Worm (Caenorhabditis elegans) whole organism, L4 larva: ENCODE measurements around the gene smrd-1.
"Not testable (repeated sequence)": the region's sequence is repeated elsewhere in the genome, so short reads cannot be mapped to it uniquely, and the experiment has no call there.

Experiments
- D1046.2 ChIP-seq: fragments of 200-800 bp; sonication (Bioruptor generic); IDR thresholded peaks from 2 replicates; pipeline ENCODE4 v1.3.6; 2022; ENCODE audit warnings: missing genetic modification characterization, missing compliant biosample characterization
- F10B5.3 ChIP-seq: sonication (generic microtip); optimal IDR thresholded peaks from 2 replicates; lab custom pipeline; 2016; ENCODE audit warnings: mild to moderate bottlenecking, missing genetic modification characterization, missing compliant biosample characterization
- Y5F2A.4 ChIP-seq: fragments of 200-800 bp; sonication (Bioruptor generic); optimal IDR thresholded peaks from 2 replicates; lab custom pipeline; 2018; ENCODE audit warnings: mild to moderate bottlenecking, missing genetic modification characterization, missing compliant biosample characterization
- ZK546.5 ChIP-seq, 2 experiments: sonication (generic microtip); optimal IDR thresholded peaks; 2 replicates each; lab custom pipeline; 2017; ENCODE audit warnings: missing biosample characterization in 2 of 2, missing genetic modification characterization in 2 of 2
- aha-1 ChIP-seq: fragments of 150-350 bp; peaks from one replicate; lab custom pipeline; 2014; ENCODE audit warnings: missing biosample characterization, missing genetic modification characterization
- attf-4 ChIP-seq: sonication (generic microtip); optimal IDR thresholded peaks from 3 replicates; lab custom pipeline; 2017; ENCODE audit warnings: missing biosample characterization, missing genetic modification characterization
- ceh-20 ChIP-seq: fragments of 200-800 bp; sonication (Bioruptor generic); IDR thresholded peaks from 2 replicates; pipeline ENCODE4 v1.3.6; 2022; ENCODE audit warnings: missing genetic modification reagents, missing genetic modification characterization, missing compliant biosample characterization
- ceh-28 ChIP-seq: fragments of 150-350 bp; optimal IDR thresholded peaks from 2 replicates; lab custom pipeline; 2014; ENCODE audit warnings: missing biosample characterization, missing genetic modification reagents, missing genetic modification characterization
- ceh-32 ChIP-seq: sonication (generic microtip); optimal IDR thresholded peaks from 2 replicates; lab custom pipeline; 2016; ENCODE audit warnings: mild to moderate bottlenecking, missing genetic modification characterization, missing compliant biosample characterization; ENCODE audit not compliant: poor library complexity
- ceh-44 ChIP-seq: fragments of 200-800 bp; sonication (Bioruptor generic); IDR thresholded peaks from 2 replicates; pipeline ENCODE4 v1.3.6; 2022; ENCODE audit warnings: missing genetic modification reagents, missing genetic modification characterization, missing compliant biosample characterization
- daf-16 ChIP-seq, 3 experiments: sonication (generic microtip); optimal IDR thresholded peaks; 2 replicates each; lab custom pipeline; 2016 to 2017; ENCODE audit warnings: missing genetic modification characterization in 3 of 3, missing genetic modification reagents in 3 of 3, mild to moderate bottlenecking in 2 of 3, missing compliant biosample characterization in 2 of 3, missing biosample characterization in 1 of 3, moderate library complexity in 1 of 3
- dmd-9 ChIP-seq: fragments of 200-800 bp; sonication (Bioruptor generic); IDR thresholded peaks from 2 replicates; pipeline ENCODE4 v1.3.6; 2022; ENCODE audit warnings: missing genetic modification reagents, missing genetic modification characterization, missing compliant biosample characterization
- dpl-1 ChIP-seq: fragments of 150-350 bp; optimal IDR thresholded peaks from 2 replicates; lab custom pipeline; 2014; ENCODE audit warnings: missing biosample characterization, missing genetic modification reagents, missing genetic modification characterization
- dve-1 ChIP-seq: sonication (generic microtip); optimal IDR thresholded peaks from 2 replicates; lab custom pipeline; 2017; ENCODE audit warnings: antibody characterized with exemption, mild to moderate bottlenecking, missing genetic modification characterization, missing compliant biosample characterization; ENCODE audit not compliant: insufficient read depth
- egl-43 ChIP-seq: fragments of 200-800 bp; sonication (Bioruptor generic); IDR thresholded peaks from 2 replicates; pipeline ENCODE4 v1.3.6; 2022; ENCODE audit warnings: missing genetic modification reagents, missing genetic modification characterization, missing compliant biosample characterization
- lin-29 ChIP-seq: fragments of 200-800 bp; sonication (Bioruptor generic); IDR thresholded peaks from 2 replicates; pipeline ENCODE4 v1.3.6; 2022; ENCODE audit warnings: missing genetic modification reagents, missing genetic modification characterization, missing compliant biosample characterization
- lir-3 ChIP-seq: sonication (generic microtip); optimal IDR thresholded peaks from 2 replicates; lab custom pipeline; 2016; ENCODE audit warnings: mild to moderate bottlenecking, missing genetic modification characterization, missing compliant biosample characterization
- lsy-2 ChIP-seq, 2 experiments: fragments of 150-350 bp in 1 of 2; sonication (generic microtip) in 1 of 2; optimal IDR thresholded peaks; 2 replicates each; lab custom pipeline; 2014 to 2017; ENCODE audit warnings: missing biosample characterization in 2 of 2, missing genetic modification characterization in 2 of 2
- madf-5 ChIP-seq, 2 experiments: fragments of 200-800 bp; sonication (Bioruptor generic); IDR thresholded peaks; 2 replicates each; pipeline ENCODE4 v1.3.6; 2022; ENCODE audit warnings: missing compliant biosample characterization in 2 of 2, missing genetic modification characterization in 2 of 2
- mep-1 ChIP-seq: fragments of 150-350 bp; sonication (generic microtip); optimal IDR thresholded peaks from 3 replicates; lab custom pipeline; 2014; ENCODE audit warnings: missing biosample characterization, missing genetic modification characterization
- mxl-3 ChIP-seq: fragments of 200-800 bp; sonication (Bioruptor generic); optimal IDR thresholded peaks from 2 replicates; lab custom pipeline; 2018; ENCODE audit warnings: mild to moderate bottlenecking, missing genetic modification characterization, missing compliant biosample characterization
- nhr-10 ChIP-seq: fragments of 150-350 bp; optimal IDR thresholded peaks from 2 replicates; lab custom pipeline; 2014; ENCODE audit warnings: missing biosample characterization, missing genetic modification characterization
- nhr-11 ChIP-seq: fragments of 150-350 bp; optimal IDR thresholded peaks from 2 replicates; lab custom pipeline; 2014; ENCODE audit warnings: missing biosample characterization, missing genetic modification characterization
- nhr-28 ChIP-seq: fragments of 150-350 bp; optimal IDR thresholded peaks from 2 replicates; lab custom pipeline; 2014; ENCODE audit warnings: missing biosample characterization, missing genetic modification characterization
- nhr-41 ChIP-seq: fragments of 200-800 bp; sonication (Bioruptor generic); IDR thresholded peaks from 2 replicates; pipeline ENCODE4 v1.3.6; 2022; ENCODE audit warnings: missing genetic modification reagents, missing genetic modification characterization, missing compliant biosample characterization
- nhr-42 ChIP-seq: fragments of 200-800 bp; sonication (Bioruptor generic); IDR thresholded peaks from 2 replicates; pipeline ENCODE4 v1.3.6; 2022; ENCODE audit warnings: missing genetic modification characterization, missing compliant biosample characterization
- nhr-48 ChIP-seq: sonication (generic microtip); optimal IDR thresholded peaks from 2 replicates; lab custom pipeline; 2016; ENCODE audit warnings: mild to moderate bottlenecking, missing genetic modification characterization, missing compliant biosample characterization
- nhr-6 ChIP-seq: fragments of 150-350 bp; optimal IDR thresholded peaks from 2 replicates; lab custom pipeline; 2014; ENCODE audit warnings: missing biosample characterization, missing genetic modification characterization
- nhr-76 ChIP-seq: fragments of 150-350 bp; optimal IDR thresholded peaks from 2 replicates; lab custom pipeline; 2014; ENCODE audit warnings: missing biosample characterization, missing genetic modification characterization
- rbr-2 ChIP-seq: sonication (generic microtip); optimal IDR thresholded peaks from 2 replicates; lab custom pipeline; 2016; ENCODE audit warnings: missing genotype, missing genetic modification characterization, missing compliant biosample characterization
- snpc-4 ChIP-seq: fragments of 150-350 bp; optimal IDR thresholded peaks from 2 replicates; lab custom pipeline; 2014; ENCODE audit warnings: missing biosample characterization, missing genetic modification characterization
- spr-3 ChIP-seq: fragments of 200-800 bp; sonication (Bioruptor generic); optimal IDR thresholded peaks from 2 replicates; lab custom pipeline; 2018; ENCODE audit warnings: mild to moderate bottlenecking, missing genetic modification characterization, missing compliant biosample characterization
- unc-62 ChIP-seq, 3 experiments: fragments of 150-350 bp in 1 of 3; sonication (generic microtip); optimal IDR thresholded peaks in 2 of 3; peaks in 1 of 3; 1 replicate in 1 of 3; 2 replicates in 2 of 3; lab custom pipeline; 2014 to 2017; ENCODE audit warnings: missing biosample characterization in 3 of 3, missing genetic modification characterization in 3 of 3, missing genetic modification reagents in 3 of 3, missing genotype in 1 of 3
- zip-11 ChIP-seq: fragments of 200-800 bp; sonication (Bioruptor generic); IDR thresholded peaks from 2 replicates; pipeline ENCODE4 v1.3.6; 2022; ENCODE audit warnings: missing genetic modification characterization, missing compliant biosample characterization
- zip-2 ChIP-seq: fragments of 150-350 bp; optimal IDR thresholded peaks from 2 replicates; lab custom pipeline; 2014; ENCODE audit warnings: missing biosample characterization, missing genetic modification characterization

smrd-1 gene

ce11 chrIII:10442355-10443140, 6.8 kb upstream of the smrd-1 start, which contains the start of the genes H04D03.2 and ecps-2:
Gene H04D03.2 (minus strand): TSS chrIII:10442405.
Gene ecps-2 (plus strand): TSS chrIII:10443090.
- TF ChIP-seq unc-62 (GFP tag; optimal IDR thresholded peaks at IDR 0.05 in 1 of 2; lab: Kevin White, UChicago) (peak in 1 of 2 experiments; percentile 66), unc-62 (tag; optimal IDR thresholded peaks at IDR 0.05; lab: Kevin White, UChicago) (no peak), nhr-28 (tag; lab: Kevin White, UChicago) (no peak)

- TF ChIP-seq lsy-2 (tag; optimal IDR thresholded peaks at IDR 0.05; lab: Kevin White, UChicago); lir-3 (tag; lab: Kevin White, UChicago); mxl-3 (GFP tag; lab: Kevin White, UChicago): not testable (repeated sequence)
These were observed 3.0 kb upstream of the smrd-1 start, which contains the start of gene H04D03.6 for ce11 chrIII:10438780-10439179. Gene H04D03.6 (minus strand): TSS chrIII:10438880.

ce11 chrIII:10432104-10432503, 3.7 kb downstream of the smrd-1 start:
- TF ChIP-seq nhr-48 (tag; lab: Kevin White, UChicago) (no peak), F10B5.3 (tag; lab: Kevin White, UChicago) (no peak), daf-16 (GFP tag; optimal IDR thresholded peaks at IDR 0.05; lab: Kevin White, UChicago) (no peak), daf-16 (tag; optimal IDR thresholded peaks at IDR 0.05; lab: Kevin White, UChicago) (peak; percentile 18), D1046.2 (GFP tag; lab: Robert Waterston, UW) (no peak), attf-4 (tag; lab: Kevin White, UChicago) (no peak), ceh-20 (GFP tag; lab: Robert Waterston, UW) (no peak), Y5F2A.4 (GFP tag; lab: Kevin White, UChicago) (no peak), zip-2 (tag; lab: Kevin White, UChicago) (no peak), nhr-76 (tag; lab: Kevin White, UChicago) (no peak), nhr-11 (tag; lab: Kevin White, UChicago) (peak; percentile 41), snpc-4 (tag; lab: Kevin White, UChicago) (no peak), spr-3 (GFP tag; lab: Kevin White, UChicago) (no peak), lin-29 (GFP tag; lab: Robert Waterston, UW) (no peak), dmd-9 (0 out of 2 replicates have a peak, but pooled peaks have one; percentile 28), rbr-2 (tag; lab: Kevin White, UChicago) (peak; percentile 13), ceh-32 (tag; lab: Kevin White, UChicago) (no peak), zip-11 (GFP tag; lab: Robert Waterston, UW) (no peak), ceh-28 (tag; lab: Kevin White, UChicago) (no peak), unc-62 (GFP tag; optimal IDR thresholded peaks at IDR 0.05 in 1 of 2; lab: Kevin White, UChicago) (peak in 1 of 2 experiments; percentile 18), unc-62 (tag; optimal IDR thresholded peaks at IDR 0.05; lab: Kevin White, UChicago) (no peak), egl-43 (GFP tag; lab: Robert Waterston, UW) (0 out of 2 replicates have a peak, but pooled peaks have one; percentile 66), lsy-2 (tag; optimal IDR thresholded peaks at IDR 0.05; lab: Kevin White, UChicago) (peak in 1 of 2 experiments; percentile 20), ceh-44 (peak; percentile 52; the same call in 1 of the 2 replicates)

DNA sequence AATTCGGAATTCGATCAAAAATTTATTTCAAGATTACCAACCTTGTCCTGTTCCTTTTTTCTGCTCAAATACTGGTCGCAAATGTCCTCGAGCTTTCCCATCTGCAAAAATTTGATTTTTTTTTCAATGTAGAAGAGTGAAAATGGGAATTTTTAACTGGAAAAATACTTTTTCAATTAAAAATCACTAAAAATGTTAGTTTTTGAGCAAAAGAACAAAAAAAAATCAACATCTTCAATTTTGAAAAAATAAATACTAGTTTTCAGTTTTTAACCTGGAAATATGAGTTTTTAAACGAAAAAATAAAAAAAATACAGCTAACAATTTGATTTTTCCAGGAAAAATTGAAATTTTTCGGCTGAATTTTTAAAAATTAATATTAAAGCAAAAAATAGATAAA, 7.9 kb downstream of the smrd-1 start, which contains the start of gene prp-3:
prp-3 (minus strand) TSS at position 101 of the 400 bp plus-strand sequence.
- TF ChIP-seq madf-5 (GFP tag; IDR thresholded peaks at IDR 0.05; lab: Robert Waterston, UW): no peak
- TF ChIP-seq ZK546.5 (tag; optimal IDR thresholded peaks at IDR 0.05; lab: Kevin White, UChicago): no peak
- TF ChIP-seq aha-1 (tag; lab: Kevin White, UChicago): no peak
- no peak for TF ChIP-seq dve-1 (tag; lab: Kevin White, UChicago)
- TF ChIP-seq nhr-11 (tag; lab: Kevin White, UChicago): no peak
- no peak for TF ChIP-seq nhr-48 (tag; lab: Kevin White, UChicago)
- TF ChIP-seq nhr-6: no peak
- TF ChIP-seq nhr-41 (GFP tag; lab: Robert Waterston, UW): no peak
- no peak for TF ChIP-seq dpl-1 (GFP tag; lab: Kevin White, UChicago)
- no peak for TF ChIP-seq mep-1 (tag; lab: Kevin White, UChicago)
- no peak for TF ChIP-seq nhr-42 (GFP tag; lab: Robert Waterston, UW)
- no peak for TF ChIP-seq nhr-10 (tag; lab: Kevin White, UChicago)
